Fruit fly (Drosophila melanogaster) whole organism, embryonic: ENCODE results near the gene Ltn1.

Experiments
- Ada2b ChIP-seq: fragments of 200-800 bp; sonication (Bioruptor generic); IDR thresholded peaks from 2 replicates; pipeline ENCODE4 v1.3.6; 2022; ENCODE audit warnings: missing biosample characterization, missing genetic modification characterization
- CG10462 ChIP-seq: fragments of 200-800 bp; sonication (Bioruptor generic); optimal IDR thresholded peaks from 2 replicates; lab custom pipeline; 2016; ENCODE audit warnings: missing biosample characterization, missing genetic modification characterization
- CG10543 ChIP-seq: fragments of 200-800 bp; sonication (Bioruptor generic); optimal IDR thresholded peaks from 3 replicates; lab custom pipeline; 2017; ENCODE audit warnings: missing biosample characterization, mild to moderate bottlenecking, missing genetic modification characterization, moderate library complexity
- CG11085 ChIP-seq: fragments of 200-800 bp; sonication (Bioruptor generic); IDR thresholded peaks from 2 replicates; pipeline ENCODE4 v1.3.6; 2022; ENCODE audit warnings: missing biosample characterization, missing genetic modification characterization
- CG11247 ChIP-seq: fragments of 200-800 bp; sonication (Bioruptor generic); IDR thresholded peaks from 2 replicates; pipeline ENCODE4 v1.3.6; 2022; ENCODE audit warnings: missing biosample characterization, missing genetic modification characterization
- CG11695 ChIP-seq: fragments of 200-800 bp; sonication (Bioruptor generic); IDR thresholded peaks from 3 replicates; pipeline ENCODE4 v1.3.6; 2022; ENCODE audit warnings: missing biosample characterization, missing genetic modification characterization
- CG1233 ChIP-seq: fragments of 200-800 bp; sonication (Bioruptor generic); optimal IDR thresholded peaks from 4 replicates; lab custom pipeline; 2018; ENCODE audit warnings: missing biosample characterization, mild to moderate bottlenecking, missing genetic modification characterization
- CG1603 ChIP-seq: fragments of 200-800 bp; sonication (Bioruptor generic); optimal IDR thresholded peaks from 2 replicates; lab custom pipeline; 2019; ENCODE audit warnings: missing biosample characterization, mild to moderate bottlenecking, missing genetic modification characterization, moderate library complexity
- CG17385 ChIP-seq: fragments of 200-800 bp; sonication (Bioruptor generic); optimal IDR thresholded peaks from 3 replicates; lab custom pipeline; 2018; ENCODE audit warnings: missing biosample characterization, mild to moderate bottlenecking, missing genetic modification characterization
- CG17912 ChIP-seq: fragments of 200-800 bp; sonication (Bioruptor generic); optimal IDR thresholded peaks from 2 replicates; lab custom pipeline; 2018; ENCODE audit warnings: missing biosample characterization, mild to moderate bottlenecking, missing genetic modification characterization
- CG30020 ChIP-seq: fragments of 200-800 bp; optimal IDR thresholded peaks from 2 replicates; lab custom pipeline; 2019; ENCODE audit warnings: missing biosample characterization, mild to moderate bottlenecking, missing genetic modification characterization, moderate library complexity
- CG42726 ChIP-seq: fragments of 200-800 bp; sonication (Bioruptor generic); IDR thresholded peaks from 2 replicates; pipeline ENCODE4 v1.3.6; 2022; ENCODE audit warnings: missing biosample characterization, missing genetic modification characterization; ENCODE audit not compliant: partially characterized antibody
- CG4617 ChIP-seq: fragments of 200-800 bp; sonication (Bioruptor generic); optimal IDR thresholded peaks from 3 replicates; lab custom pipeline; 2016; ENCODE audit warnings: missing biosample characterization, missing genetic modification characterization, borderline replicate concordance
- CG6683 ChIP-seq: fragments of 200-800 bp; sonication (Bioruptor generic); optimal IDR thresholded peaks from 2 replicates; lab custom pipeline; 2017; ENCODE audit warnings: missing biosample characterization, mild to moderate bottlenecking, missing genetic modification characterization, missing genetic modification reagents
- CG7963 ChIP-seq: fragments of 200-800 bp; sonication (Bioruptor generic); IDR thresholded peaks from 3 replicates; pipeline ENCODE4 v1.3.6; 2022; ENCODE audit warnings: missing biosample characterization, missing genetic modification characterization; ENCODE audit not compliant: partially characterized antibody
- CG8281 ChIP-seq: fragments of 200-800 bp; sonication (Bioruptor generic); optimal IDR thresholded peaks from 2 replicates; lab custom pipeline; 2018; ENCODE audit warnings: missing biosample characterization, mild to moderate bottlenecking, missing genetic modification characterization, moderate library complexity
- CG8478 ChIP-seq: fragments of >200 bp; optimal IDR thresholded peaks from 2 replicates; lab custom pipeline; 2018
- CHES-1-like ChIP-seq: fragments of 200-800 bp; sonication (Bioruptor generic); optimal IDR thresholded peaks from 2 replicates; lab custom pipeline; 2016; ENCODE audit warnings: missing biosample characterization, missing genetic modification characterization
- Dbx ChIP-seq: fragments of 200-800 bp; sonication (Bioruptor generic); IDR thresholded peaks from 3 replicates; pipeline ENCODE4 v1.3.6; 2022; ENCODE audit warnings: missing biosample characterization, missing genetic modification characterization
- Hsf ChIP-seq: fragments of 200-800 bp; sonication (Bioruptor generic); optimal IDR thresholded peaks from 3 replicates; lab custom pipeline; 2016; ENCODE audit warnings: missing biosample characterization, missing genetic modification characterization
- Lim3 ChIP-seq: fragments of 200-800 bp; sonication (Bioruptor generic); IDR thresholded peaks from 2 replicates; pipeline ENCODE4 v1.3.6; 2022; ENCODE audit warnings: missing biosample characterization, missing genetic modification characterization
- Lpt ChIP-seq: fragments of >200 bp; optimal IDR thresholded peaks from 2 replicates; lab custom pipeline; 2018; ENCODE audit warnings: missing biosample characterization, missing genetic modification characterization
- MESR4 ChIP-seq: fragments of 200-800 bp; sonication (Bioruptor generic); optimal IDR thresholded peaks from 2 replicates; lab custom pipeline; 2018; ENCODE audit warnings: missing biosample characterization, mild to moderate bottlenecking, missing genetic modification characterization, moderate library complexity
- Mad ChIP-seq: fragments of 200-800 bp; sonication (Bioruptor generic); optimal IDR thresholded peaks from 2 replicates; lab custom pipeline; 2016; ENCODE audit warnings: missing biosample characterization, missing genetic modification characterization
- NC2α ChIP-seq: fragments of 200-800 bp; sonication (Bioruptor generic); optimal IDR thresholded peaks from 2 replicates; lab custom pipeline; 2016; ENCODE audit warnings: missing biosample characterization, missing genetic modification characterization
- Neu2 ChIP-seq: fragments of 200-800 bp; sonication (Bioruptor generic); optimal IDR thresholded peaks from 3 replicates; lab custom pipeline; 2016; ENCODE audit warnings: missing biosample characterization, missing genetic modification characterization, borderline replicate concordance
- TFAM ChIP-seq: fragments of 200-800 bp; sonication (Bioruptor generic); optimal IDR thresholded peaks from 2 replicates; lab custom pipeline; 2017; ENCODE audit warnings: missing biosample characterization, missing genetic modification characterization, inconsistent platforms
- Vsx1 ChIP-seq: fragments of 200-800 bp; sonication (Bioruptor generic); optimal IDR thresholded peaks from 2 replicates; lab custom pipeline; 2017; ENCODE audit warnings: missing biosample characterization, mild to moderate bottlenecking, missing genetic modification characterization, missing genetic modification reagents
- Xbp1 ChIP-seq: fragments of 200-800 bp; sonication (Bioruptor generic); optimal IDR thresholded peaks from 3 replicates; lab custom pipeline; 2016; ENCODE audit warnings: missing biosample characterization, mild to moderate bottlenecking, missing genetic modification characterization
- ac ChIP-seq: fragments of 200-800 bp; sonication (Bioruptor generic); optimal IDR thresholded peaks from 3 replicates; lab custom pipeline; 2017; ENCODE audit warnings: missing biosample characterization, mild to moderate bottlenecking, missing genetic modification characterization
- ash1 ChIP-seq: fragments of 200-800 bp; sonication (Bioruptor generic); optimal IDR thresholded peaks from 2 replicates; lab custom pipeline; 2018; ENCODE audit warnings: missing biosample characterization, mild to moderate bottlenecking, missing genetic modification characterization
- bbx ChIP-seq: fragments of 200-800 bp; sonication (Bioruptor generic); IDR thresholded peaks from 2 replicates; pipeline ENCODE4 v1.3.6; 2022; ENCODE audit warnings: missing biosample characterization, missing genetic modification characterization; ENCODE audit not compliant: partially characterized antibody
- bowl ChIP-seq: fragments of 200-800 bp; sonication (Bioruptor generic); IDR thresholded peaks from 2 replicates; pipeline ENCODE4 v1.3.6; 2022; ENCODE audit warnings: missing biosample characterization, missing genetic modification characterization
- cg ChIP-seq: fragments of 200-800 bp; sonication (Bioruptor generic); optimal IDR thresholded peaks from 3 replicates; lab custom pipeline; 2019; ENCODE audit warnings: missing biosample characterization, mild to moderate bottlenecking, missing genetic modification characterization, moderate library complexity
- chm ChIP-seq: fragments of 200-800 bp; sonication (Bioruptor generic); IDR thresholded peaks from 2 replicates; pipeline ENCODE4 v1.3.6; 2022; ENCODE audit warnings: missing biosample characterization, missing genetic modification characterization
- crol ChIP-seq: fragments of 200-800 bp; sonication (Bioruptor generic); IDR thresholded peaks from 2 replicates; pipeline ENCODE4 v1.3.6; 2022; ENCODE audit warnings: missing biosample characterization, missing genetic modification characterization
- dati ChIP-seq: fragments of 200-800 bp; sonication (Bioruptor generic); IDR thresholded peaks from 2 replicates; pipeline ENCODE4 v1.3.6; 2022; ENCODE audit warnings: missing biosample characterization, missing genetic modification characterization
- exex ChIP-seq: fragments of 200-800 bp; sonication (Bioruptor generic); optimal IDR thresholded peaks from 4 replicates; lab custom pipeline; 2018; ENCODE audit warnings: missing biosample characterization, mild to moderate bottlenecking, missing genetic modification characterization, moderate library complexity
- fd102C ChIP-seq: fragments of 200-800 bp; sonication (Bioruptor generic); optimal IDR thresholded peaks from 2 replicates; lab custom pipeline; 2018; ENCODE audit warnings: missing biosample characterization, mild to moderate bottlenecking, missing genetic modification characterization, moderate library complexity
- fu2 ChIP-seq: fragments of 200-800 bp; sonication (Bioruptor generic); optimal IDR thresholded peaks from 2 replicates; lab custom pipeline; 2016; ENCODE audit warnings: missing biosample characterization, missing genetic modification characterization
- gsb ChIP-seq: fragments of 200-800 bp; sonication (Bioruptor generic); IDR thresholded peaks from 2 replicates; pipeline ENCODE4 v1.3.6; 2022; ENCODE audit warnings: missing biosample characterization, missing genetic modification characterization
- her ChIP-seq: fragments of 200-800 bp; sonication (Bioruptor generic); optimal IDR thresholded peaks from 2 replicates; lab custom pipeline; 2016; ENCODE audit warnings: missing biosample characterization, missing genetic modification characterization
- knrl ChIP-seq: fragments of 200-800 bp; sonication (Bioruptor generic); IDR thresholded peaks from 3 replicates; pipeline ENCODE4 v1.3.6; 2022; ENCODE audit warnings: missing biosample characterization, missing genetic modification characterization; ENCODE audit not compliant: partially characterized antibody
- lbe ChIP-seq: fragments of 200-800 bp; sonication (Bioruptor generic); optimal IDR thresholded peaks from 2 replicates; lab custom pipeline; 2016; ENCODE audit warnings: missing biosample characterization, mild to moderate bottlenecking, missing genetic modification characterization
- mld ChIP-seq: fragments of 200-800 bp; sonication (Bioruptor generic); IDR thresholded peaks from 3 replicates; pipeline ENCODE4 v1.3.6; 2022; ENCODE audit warnings: missing biosample characterization, missing genetic modification characterization; ENCODE audit not compliant: partially characterized antibody
- oc ChIP-seq: fragments of 200-800 bp; sonication (Bioruptor generic); optimal IDR thresholded peaks from 2 replicates; lab custom pipeline; 2018; ENCODE audit warnings: missing biosample characterization, mild to moderate bottlenecking, missing genetic modification characterization, moderate library complexity
- pho ChIP-seq: fragments of 200-800 bp; sonication (Bioruptor generic); optimal IDR thresholded peaks from 2 replicates; lab custom pipeline; 2016; ENCODE audit warnings: missing biosample characterization, missing genetic modification characterization
- ro ChIP-seq: fragments of 200-800 bp; sonication (Bioruptor generic); IDR thresholded peaks from 2 replicates; pipeline ENCODE4 v1.3.6; 2022; ENCODE audit warnings: missing biosample characterization, missing genetic modification characterization
- sim ChIP-seq: fragments of 200-800 bp; sonication (Bioruptor generic); IDR thresholded peaks from 2 replicates; pipeline ENCODE4 v1.3.6; 2022; ENCODE audit warnings: missing biosample characterization, missing genetic modification characterization
- sisA ChIP-seq: fragments of 200-800 bp; sonication (Bioruptor generic); IDR thresholded peaks from 2 replicates; pipeline ENCODE4 v1.3.6; 2022; ENCODE audit warnings: missing biosample characterization, missing genetic modification characterization
- ssp ChIP-seq: fragments of 200-800 bp; sonication (Bioruptor generic); IDR thresholded peaks from 2 replicates; pipeline ENCODE4 v1.3.6; 2022; ENCODE audit warnings: missing biosample characterization, missing genetic modification characterization

Gene Ltn1

DNA sequence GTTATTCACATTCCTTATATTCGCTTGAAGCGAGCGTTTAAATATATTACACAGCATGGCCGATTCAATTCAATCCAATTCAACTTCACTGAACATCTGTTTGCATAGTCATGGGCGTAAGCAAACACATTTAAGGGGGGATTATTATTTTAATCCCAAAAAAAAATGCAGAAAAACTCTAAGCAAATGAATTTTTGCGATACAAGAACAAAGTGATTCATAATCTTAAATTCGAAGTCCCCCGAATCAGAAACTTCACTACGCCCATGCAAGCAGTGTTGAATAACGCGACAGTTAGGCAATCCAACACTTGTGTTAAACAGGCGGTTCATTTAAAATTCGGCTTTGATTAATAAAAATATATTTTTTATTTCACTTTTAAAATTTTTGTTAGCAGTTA, 38.3 kb upstream of the Ltn1 start, which contains the start of gene CG14100 (continued):
- TF ChIP-seq fd102C (GFP tag; lab: Kevin White, UChicago) (peak; percentile 99), Ada2b (GFP tag; lab: Robert Waterston, UW) (peak; percentile 100), ash1 (GFP tag; lab: Kevin White, UChicago) (peak; percentile 100), ac (GFP tag; lab: Kevin White, UChicago) (peak; percentile 100), CG11085 (peak; percentile 100), Mad (peak; percentile 100), CG10462 (GFP tag; lab: Kevin White, UChicago) (peak; percentile 100), TFAM (GFP tag; lab: Kevin White, UChicago) (peak; percentile 98), CG17912 (peak; percentile 100), CG7963 (no peak), mld (no peak), exex (tag; lab: Kevin White, UChicago) (peak; percentile 100), oc (tag; lab: Kevin White, UChicago) (peak; percentile 100), crol (GFP tag; lab: Robert Waterston, UW) (peak; percentile 96), Lpt (no peak), bowl (peak; percentile 100), MESR4 (GFP tag; lab: Kevin White, UChicago) (peak; percentile 100), Neu2 (GFP tag; lab: Kevin White, UChicago) (peak; percentile 100), lbe (peak; percentile 99), CHES-1-like (peak; percentile 100), fu2 (peak; percentile 100), ro (GFP tag; lab: Robert Waterston, UW) (peak; percentile 100), Xbp1 (GFP tag; lab: Kevin White, UChicago) (peak; percentile 100), CG30020 (peak; percentile 94), Lim3 (peak; percentile 100), knrl (GFP tag; lab: Robert Waterston, UW) (peak; percentile 52; the same call in 1 of the 3 replicates), bbx (GFP tag; lab: Robert Waterston, UW) (no peak), CG8478 (no peak), CG6683 (GFP tag; lab: Kevin White, UChicago) (peak; percentile 99), CG42726 (GFP tag; lab: Robert Waterston, UW) (peak; percentile 70; the same call in 1 of the 2 replicates), CG10543 (GFP tag; lab: Kevin White, UChicago) (peak; percentile 100), CG17385 (GFP tag; lab: Kevin White, UChicago) (peak; percentile 100), CG1233 (peak; percentile 100), chm (GFP tag; lab: Robert Waterston, UW) (peak; percentile 100), gsb (GFP tag; lab: Robert Waterston, UW) (peak; percentile 100), pho (GFP tag; lab: Kevin White, UChicago) (peak; percentile 100), CG11695 (GFP tag; lab: Robert Waterston, UW) (peak; percentile 100), cg (no peak), Hsf (GFP tag; lab: Kevin White, UChicago) (peak; percentile 100), CG11247 (peak; percentile 100), Dbx (peak; percentile 100), Vsx1 (GFP tag; lab: Kevin White, UChicago) (peak; percentile 99), dati (GFP tag; lab: Robert Waterston, UW) (peak; percentile 100), CG4617 (GFP tag; lab: Kevin White, UChicago) (peak; percentile 100), ssp (GFP tag; lab: Robert Waterston, UW) (peak; percentile 99), CG8281 (tag; lab: Kevin White, UChicago) (peak; percentile 98), NC2α (GFP tag; lab: Kevin White, UChicago) (peak; percentile 100), CG1603 (tag; lab: Kevin White, UChicago) (peak; percentile 99), sisA (GFP tag; lab: Robert Waterston, UW) (peak; percentile 100), sim (GFP tag; lab: Robert Waterston, UW) (peak; percentile 100), her (GFP tag; lab: Kevin White, UChicago) (peak; percentile 99)
